Fruit fly (Drosophila melanogaster) whole organism, embryonic: ENCODE measurements around the gene eIF3i.

Experiments
- Bgb ChIP-seq: fragments of 200-800 bp; sonication (Bioruptor generic); IDR thresholded peaks from 2 replicates; pipeline ENCODE4 v1.3.6; 2022; ENCODE audit warnings: missing biosample characterization, missing genetic modification characterization; ENCODE audit not compliant: partially characterized antibody
- CG10959 ChIP-seq: fragments of 200-800 bp; sonication (Bioruptor generic); IDR thresholded peaks from 2 replicates; pipeline ENCODE4 v1.3.6; 2022; ENCODE audit warnings: missing biosample characterization, missing genetic modification characterization
- CG12659 ChIP-seq: fragments of 200-800 bp; sonication (Bioruptor generic); optimal IDR thresholded peaks from 3 replicates; lab custom pipeline; 2017; ENCODE audit warnings: mild to moderate bottlenecking, missing biosample characterization, missing genetic modification reagents, missing genetic modification characterization
- CG14965 ChIP-seq: fragments of 200-800 bp; sonication (Bioruptor generic); optimal IDR thresholded peaks from 2 replicates; lab custom pipeline; 2016; ENCODE audit warnings: missing biosample characterization, missing genetic modification characterization, borderline replicate concordance
- CG1603 ChIP-seq: fragments of 200-800 bp; sonication (Bioruptor generic); optimal IDR thresholded peaks from 2 replicates; lab custom pipeline; 2019; ENCODE audit warnings: missing biosample characterization, mild to moderate bottlenecking, missing genetic modification characterization, moderate library complexity
- CG2129 ChIP-seq: fragments of 200-800 bp; sonication (Bioruptor generic); IDR thresholded peaks from 2 replicates; pipeline ENCODE4 v1.3.6; 2022; ENCODE audit warnings: missing biosample characterization, missing genetic modification characterization; ENCODE audit not compliant: partially characterized antibody
- CG31224 ChIP-seq: fragments of 200-800 bp; sonication (Bioruptor generic); IDR thresholded peaks from 2 replicates; pipeline ENCODE4 v1.3.6; 2022; ENCODE audit warnings: missing biosample characterization, missing genetic modification characterization
- CG31441 ChIP-seq: fragments of 200-800 bp; sonication (Bioruptor generic); IDR thresholded peaks from 2 replicates; pipeline ENCODE4 v1.3.6; 2022; ENCODE audit warnings: missing biosample characterization, missing genetic modification characterization
- CG32772 ChIP-seq: fragments of 200-800 bp; sonication (Bioruptor generic); IDR thresholded peaks from 2 replicates; pipeline ENCODE4 v1.3.6; 2022; ENCODE audit warnings: missing biosample characterization, missing genetic modification characterization
- CG3838 ChIP-seq: fragments of 200-800 bp; sonication (Bioruptor generic); optimal IDR thresholded peaks from 3 replicates; lab custom pipeline; 2016; ENCODE audit warnings: missing biosample characterization, missing genetic modification characterization
- CG3995 ChIP-seq: fragments of 200-800 bp; sonication (Bioruptor generic); optimal IDR thresholded peaks from 3 replicates; lab custom pipeline; 2016; ENCODE audit warnings: missing biosample characterization, missing genetic modification characterization
- CG4404 ChIP-seq: fragments of 200-800 bp; sonication (Bioruptor generic); IDR thresholded peaks from 2 replicates; pipeline ENCODE4 v1.3.6; 2022; ENCODE audit warnings: missing biosample characterization, missing genetic modification characterization
- CG5953 ChIP-seq: fragments of 200-800 bp; sonication (Bioruptor generic); IDR thresholded peaks from 2 replicates; pipeline ENCODE4 v1.3.6; 2022; ENCODE audit warnings: missing biosample characterization, missing genetic modification characterization
- CG6175 ChIP-seq: fragments of 200-800 bp; sonication (Bioruptor generic); IDR thresholded peaks from 3 replicates; pipeline ENCODE4 v1.3.6; 2022; ENCODE audit warnings: missing biosample characterization, missing genetic modification characterization
- CG6254 ChIP-seq: fragments of 200-800 bp; sonication (Bioruptor generic); optimal IDR thresholded peaks from 3 replicates; lab custom pipeline; 2017; ENCODE audit warnings: mild to moderate bottlenecking, missing biosample characterization, missing genetic modification reagents, missing genetic modification characterization
- CG6689 ChIP-seq: fragments of 200-800 bp; sonication (Bioruptor generic); IDR thresholded peaks from 2 replicates; pipeline ENCODE4 v1.3.6; 2022; ENCODE audit warnings: missing biosample characterization, missing genetic modification characterization
- CG8478 ChIP-seq: fragments of >200 bp; optimal IDR thresholded peaks from 2 replicates; lab custom pipeline; 2018
- CG9727 ChIP-seq: fragments of 200-800 bp; sonication (Bioruptor generic); optimal IDR thresholded peaks from 3 replicates; lab custom pipeline; 2017; ENCODE audit warnings: missing biosample characterization, mild to moderate bottlenecking, missing genetic modification characterization
- CG9876 ChIP-seq: fragments of 200-800 bp; sonication (Bioruptor generic); optimal IDR thresholded peaks from 2 replicates; lab custom pipeline; 2016; ENCODE audit warnings: missing biosample characterization, missing genetic modification characterization
- CG9932 ChIP-seq: fragments of 200-800 bp; sonication (Bioruptor generic); IDR thresholded peaks from 2 replicates; pipeline ENCODE4 v1.3.6; 2022; ENCODE audit warnings: missing biosample characterization, missing genetic modification characterization
- CHES-1-like ChIP-seq: fragments of 200-800 bp; sonication (Bioruptor generic); optimal IDR thresholded peaks from 2 replicates; lab custom pipeline; 2016; ENCODE audit warnings: missing biosample characterization, missing genetic modification characterization
- CoRest ChIP-seq: fragments of 200-800 bp; sonication (Bioruptor generic); optimal IDR thresholded peaks from 3 replicates; lab custom pipeline; 2018; ENCODE audit warnings: missing biosample characterization, mild to moderate bottlenecking, missing genetic modification characterization, moderate library complexity
- D ChIP-seq, 2 experiments: fragments of 200-800 bp in 1 of 2; fragments of >200 bp in 1 of 2; sonication (Bioruptor generic) in 1 of 2; optimal IDR thresholded peaks; 2 replicates in 1 of 2; 3 replicates in 1 of 2; lab custom pipeline; 2017; ENCODE audit warnings: mild to moderate bottlenecking in 1 of 2, missing biosample characterization in 1 of 2, missing genetic modification characterization in 1 of 2, missing genetic modification reagents in 1 of 2
- E2f2 ChIP-seq: fragments of 200-800 bp; sonication (Bioruptor generic); IDR thresholded peaks from 2 replicates; pipeline ENCODE4 v1.3.6; 2022; ENCODE audit warnings: missing biosample characterization, missing genetic modification characterization
- Gsc ChIP-seq: fragments of 200-800 bp; sonication (Bioruptor generic); IDR thresholded peaks from 2 replicates; pipeline ENCODE4 v1.3.6; 2022; ENCODE audit warnings: missing biosample characterization, missing genetic modification characterization
- Hand ChIP-seq: fragments of 200-800 bp; sonication (Bioruptor generic); optimal IDR thresholded peaks from 2 replicates; lab custom pipeline; 2017; ENCODE audit warnings: mild to moderate bottlenecking, missing biosample characterization, missing genetic modification reagents, missing genetic modification characterization
- Myb ChIP-seq: fragments of 200-800 bp; sonication (Bioruptor generic); optimal IDR thresholded peaks from 2 replicates; lab custom pipeline; 2016; ENCODE audit warnings: missing biosample characterization, missing genetic modification characterization
- TFAM ChIP-seq: fragments of 200-800 bp; sonication (Bioruptor generic); optimal IDR thresholded peaks from 2 replicates; lab custom pipeline; 2017; ENCODE audit warnings: missing biosample characterization, missing genetic modification characterization, inconsistent platforms
- Trl ChIP-seq, 3 experiments: fragments of >200 bp in 2 of 3; fragments of 200-800 bp in 1 of 3; sonication (Bioruptor generic) in 1 of 3; optimal IDR thresholded peaks; 2 replicates in 1 of 3; 3 replicates in 2 of 3; lab custom pipeline; 2016 to 2017; ENCODE audit warnings: missing biosample characterization in 1 of 3, missing genetic modification characterization in 1 of 3
- Xrp1 ChIP-seq: fragments of 200-800 bp; sonication (Bioruptor generic); IDR thresholded peaks from 2 replicates; pipeline ENCODE4 v1.3.6; 2022; ENCODE audit warnings: missing biosample characterization, missing genetic modification characterization
- chm ChIP-seq: fragments of 200-800 bp; sonication (Bioruptor generic); IDR thresholded peaks from 2 replicates; pipeline ENCODE4 v1.3.6; 2022; ENCODE audit warnings: missing biosample characterization, missing genetic modification characterization
- ci ChIP-seq: fragments of 200-800 bp; sonication (Bioruptor generic); IDR thresholded peaks from 3 replicates; pipeline ENCODE4 v1.3.6; 2022; ENCODE audit warnings: missing biosample characterization, missing genetic modification characterization
- dimm ChIP-seq: fragments of 200-800 bp; sonication (Bioruptor generic); IDR thresholded peaks from 2 replicates; pipeline ENCODE4 v1.3.6; 2022; ENCODE audit warnings: missing biosample characterization, missing genetic modification characterization
- esg ChIP-seq: fragments of 200-800 bp; sonication (Bioruptor generic); conservative IDR thresholded peaks from 2 replicates; pipeline ENCODE4 v1.3.6; 2022; ENCODE audit warnings: missing biosample characterization, missing genetic modification characterization
- gsb-n ChIP-seq: fragments of 200-800 bp; sonication (Bioruptor generic); optimal IDR thresholded peaks from 3 replicates; lab custom pipeline; 2018; ENCODE audit warnings: missing biosample characterization, mild to moderate bottlenecking, missing genetic modification characterization
- h ChIP-seq: fragments of >200 bp; optimal IDR thresholded peaks from 2 replicates; lab custom pipeline; 2017
- hth ChIP-seq: fragments of >200 bp; optimal IDR thresholded peaks from 2 replicates; lab custom pipeline; 2017; ENCODE audit warnings: inconsistent platforms
- kay ChIP-seq: fragments of 200-800 bp; sonication (Bioruptor generic); optimal IDR thresholded peaks from 2 replicates; lab custom pipeline; 2016; ENCODE audit warnings: missing biosample characterization, missing genetic modification characterization
- ken ChIP-seq: fragments of 200-800 bp; sonication (Bioruptor generic); IDR thresholded peaks from 3 replicates; pipeline ENCODE4 v1.3.6; 2022; ENCODE audit warnings: missing biosample characterization, missing genetic modification characterization
- lilli ChIP-seq: fragments of 200-800 bp; sonication (Bioruptor generic); optimal IDR thresholded peaks from 3 replicates; lab custom pipeline; 2016; ENCODE audit warnings: missing biosample characterization, missing genetic modification characterization
- nom ChIP-seq: fragments of 200-800 bp; sonication (Bioruptor generic); optimal IDR thresholded peaks from 2 replicates; lab custom pipeline; 2017; ENCODE audit warnings: missing biosample characterization, missing genetic modification characterization, mild to moderate bottlenecking, moderate library complexity, missing genetic modification reagents
- oc ChIP-seq: fragments of 200-800 bp; sonication (Bioruptor generic); optimal IDR thresholded peaks from 2 replicates; lab custom pipeline; 2018; ENCODE audit warnings: missing biosample characterization, mild to moderate bottlenecking, missing genetic modification characterization, moderate library complexity
- pho ChIP-seq: fragments of 200-800 bp; sonication (Bioruptor generic); optimal IDR thresholded peaks from 2 replicates; lab custom pipeline; 2016; ENCODE audit warnings: missing biosample characterization, missing genetic modification characterization
- phol ChIP-seq: fragments of 200-800 bp; sonication (Bioruptor generic); optimal IDR thresholded peaks from 3 replicates; lab custom pipeline; 2018; ENCODE audit warnings: missing biosample characterization, mild to moderate bottlenecking, missing genetic modification characterization, moderate library complexity
- sc ChIP-seq, 3 experiments: fragments of >200 bp in 2 of 3; fragments of 200-800 bp in 1 of 3; sonication (Bioruptor generic) in 1 of 3; optimal IDR thresholded peaks; 2 replicates in 2 of 3; 3 replicates in 1 of 3; lab custom pipeline; 2017; ENCODE audit warnings: mild to moderate bottlenecking in 1 of 3, missing biosample characterization in 1 of 3, missing genetic modification characterization in 1 of 3, missing genetic modification reagents in 1 of 3
- schlank ChIP-seq: fragments of 200-800 bp; sonication (Bioruptor generic); optimal IDR thresholded peaks from 2 replicates; lab custom pipeline; 2018; ENCODE audit warnings: missing biosample characterization, mild to moderate bottlenecking, missing genetic modification characterization
- sd ChIP-seq: fragments of 200-800 bp; sonication (Bioruptor generic); optimal IDR thresholded peaks from 3 replicates; lab custom pipeline; 2018; ENCODE audit warnings: missing biosample characterization, mild to moderate bottlenecking, missing genetic modification characterization, moderate library complexity
- seq ChIP-seq: fragments of 200-800 bp; sonication (Bioruptor generic); IDR thresholded peaks from 2 replicates; pipeline ENCODE4 v1.3.6; 2022; ENCODE audit warnings: missing biosample characterization, missing genetic modification characterization
- zfh1 ChIP-seq: fragments of 200-800 bp; sonication (Bioruptor generic); IDR thresholded peaks from 3 replicates; pipeline ENCODE4 v1.3.6; 2022; ENCODE audit warnings: missing biosample characterization, missing genetic modification characterization

Gene eIF3i

DNA sequence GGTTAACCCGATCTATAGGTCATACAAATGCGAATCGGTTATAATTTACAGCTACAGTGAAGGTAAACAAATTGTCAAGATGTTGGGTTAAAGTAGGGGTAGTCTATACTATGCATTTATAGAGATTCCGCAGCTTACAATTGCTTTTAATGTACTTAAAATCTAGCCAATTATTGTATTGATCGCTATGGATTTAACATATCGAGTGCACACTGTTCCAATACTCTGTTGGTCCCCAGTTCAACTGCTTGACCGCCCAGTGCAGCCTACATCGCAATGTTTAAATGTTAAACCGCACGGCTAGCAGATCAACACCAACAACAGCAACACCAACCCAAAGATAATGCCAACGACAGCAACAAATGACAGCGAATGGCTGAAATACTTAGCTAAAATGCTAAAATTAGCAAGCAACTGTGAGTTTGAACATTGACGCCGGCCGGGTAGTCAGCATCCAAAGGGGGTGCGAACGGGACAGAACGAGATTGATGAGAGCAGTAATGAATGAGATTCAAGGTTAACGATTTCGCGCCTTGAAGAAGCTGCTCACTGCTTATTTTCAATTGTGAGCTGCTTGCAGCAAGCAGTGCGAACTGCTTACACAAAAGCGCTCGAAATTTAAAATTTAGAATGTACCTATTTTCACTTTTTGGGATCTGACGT is 33.5 kb upstream of the eIF3i start (continued):
- TF ChIP-seq phol (tag; lab: Kevin White, UChicago) (no peak), CG31441 (no peak), Gsc (GFP tag; lab: Robert Waterston, UW) (peak; percentile 38; the same call in 1 of the 2 replicates), kay (no peak), zfh1 (GFP tag; lab: Robert Waterston, UW) (peak; percentile 72), CG10959 (GFP tag; lab: Robert Waterston, UW) (peak; percentile 29), lilli (GFP tag; lab: Kevin White, UChicago) (no peak), Myb (GFP tag; lab: Kevin White, UChicago) (peak; percentile 77), gsb-n (tag; lab: Kevin White, UChicago) (no peak), CG12659 (no peak), ken (GFP tag; lab: Robert Waterston, UW) (peak; percentile 28; the same call in 1 of the 3 replicates), seq (GFP tag; lab: Robert Waterston, UW) (no peak), CG32772 (GFP tag; lab: Robert Waterston, UW) (peak; percentile 47; the same call in 1 of the 2 replicates), CHES-1-like (GFP tag; lab: Kevin White, UChicago) (no peak), CG4404 (GFP tag; lab: Robert Waterston, UW) (peak; percentile 29; the same call in 1 of the 2 replicates), pho (no peak), sc (optimal IDR thresholded peaks at IDR 0.05; lab: Kevin White, UChicago) (no peak), sc (GFP tag; optimal IDR thresholded peaks at IDR 0.05; lab: Kevin White, UChicago) (no peak), oc (no peak), CG5953 (GFP tag; lab: Robert Waterston, UW) (peak; percentile 52; the same call in 1 of the 2 replicates), Trl (optimal IDR thresholded peaks at IDR 0.05; lab: Kevin White, UChicago) (peak in 1 of 2 experiments; percentile 29), Trl (GFP tag; optimal IDR thresholded peaks at IDR 0.05; lab: Kevin White, UChicago) (peak; percentile 41), CG2129 (no peak), hth (no peak), CG31224 (GFP tag; lab: Robert Waterston, UW) (peak; percentile 15; the same call in 1 of the 2 replicates), CG1603 (tag; lab: Kevin White, UChicago) (peak; percentile 84), chm (peak; percentile 28; the same call in 1 of the 2 replicates), h (lab: Kevin White, UChicago) (no peak), CG3838 (GFP tag; lab: Kevin White, UChicago) (no peak), CG6175 (GFP tag; lab: Robert Waterston, UW) (no peak; the same call in 2 of the 3 replicates), Hand (no peak), D (optimal IDR thresholded peaks at IDR 0.05; lab: Kevin White, UChicago) (peak; percentile 57), D (GFP tag; optimal IDR thresholded peaks at IDR 0.05; lab: Kevin White, UChicago) (no peak), CG8478 (lab: Kevin White, UChicago) (peak; percentile 92), schlank (tag; lab: Kevin White, UChicago) (no peak), nom (GFP tag; lab: Kevin White, UChicago) (no peak), Bgb (peak; percentile 69), TFAM (no peak), CG3995 (GFP tag; lab: Kevin White, UChicago) (no peak), ci (GFP tag; lab: Robert Waterston, UW) (peak; percentile 77), E2f2 (GFP tag; lab: Robert Waterston, UW) (peak; percentile 94), CG6254 (GFP tag; lab: Kevin White, UChicago) (no peak), CoRest (peak; percentile 3), dimm (GFP tag; lab: Robert Waterston, UW) (no peak), esg (GFP tag; lab: Robert Waterston, UW) (peak; percentile 41; the same call in 1 of the 2 replicates), sd (tag; lab: Kevin White, UChicago) (peak; percentile 75), CG6689 (GFP tag; lab: Robert Waterston, UW) (peak; percentile 12; the same call in 1 of the 2 replicates), CG9727 (GFP tag; lab: Kevin White, UChicago) (no peak), CG14965 (GFP tag; lab: Kevin White, UChicago) (no peak), Xrp1 (GFP tag; lab: Robert Waterston, UW) (peak; percentile 55), CG9876 (GFP tag; lab: Kevin White, UChicago) (no peak), CG9932 (GFP tag; lab: Robert Waterston, UW) (peak; percentile 4; the same call in 1 of the 2 replicates)
